Worm (Caenorhabditis elegans): ENCODE measurements around the gene rpl-35.

rpl-35 gene

DNA sequence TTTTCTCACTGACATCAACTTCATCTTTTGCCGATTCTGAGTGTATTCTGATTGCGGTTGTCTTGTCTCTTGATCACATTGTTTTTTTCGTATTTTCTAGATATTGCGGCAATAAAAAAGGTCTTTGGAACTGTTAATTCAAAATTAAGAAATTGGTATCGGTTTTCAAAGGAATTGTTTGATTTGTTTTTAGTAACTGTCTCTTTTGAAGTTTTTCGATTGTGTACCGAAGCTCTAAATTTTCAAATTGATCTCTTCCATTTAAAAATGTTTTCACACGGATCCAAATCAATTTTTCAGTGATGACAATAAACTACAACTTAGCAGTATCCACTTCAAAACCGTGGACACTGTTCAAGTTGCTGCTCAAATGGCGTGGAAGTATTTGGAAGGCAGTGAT, 45.8 kb downstream of the rpl-35 start, which contains the start of gene best-24:
Gene best-24 (plus strand): TSS at position 301 of the 400 bp plus-strand sequence.
- no peak for TF ChIP-seq nhr-76 (tag; optimal IDR thresholded peaks at IDR 0.05)
- no peak for TF ChIP-seq mep-1 (tag; optimal IDR thresholded peaks at IDR 0.05)
- no peak for TF ChIP-seq ceh-83 (GFP tag; optimal IDR thresholded peaks at IDR 0.05)
- TF ChIP-seq nhr-28 (tag; optimal IDR thresholded peaks at IDR 0.05) = no peak
- TF ChIP-seq unc-120 (tag; optimal IDR thresholded peaks at IDR 0.05; ENCODE audit: poor library complexity, severe bottlenecking) = no peak
- no peak for TF ChIP-seq unc-39 (tag; optimal IDR thresholded peaks at IDR 0.05)
- no peak for TF ChIP-seq lsy-2 (tag; optimal IDR thresholded peaks at IDR 0.05)
- TF ChIP-seq ceh-43 (GFP tag; optimal IDR thresholded peaks at IDR 0.05) = no peak
- no peak for TF ChIP-seq ceh-39 (tag; optimal IDR thresholded peaks at IDR 0.05)
- no peak for TF ChIP-seq lin-32 (GFP tag; optimal IDR thresholded peaks at IDR 0.05)
- TF ChIP-seq blmp-1 (tag; optimal IDR thresholded peaks at IDR 0.05) = no peak
- TF ChIP-seq unc-62 (GFP tag; optimal IDR thresholded peaks at IDR 0.05) = no peak
- no peak for TF ChIP-seq ces-1 (GFP tag; optimal IDR thresholded peaks at IDR 0.05)
- TF ChIP-seq bed-3 (GFP tag; optimal IDR thresholded peaks at IDR 0.05) = no peak
- no peak for TF ChIP-seq nhr-2 (tag; optimal IDR thresholded peaks at IDR 0.05)
- no peak for TF ChIP-seq zip-8 (tag; optimal IDR thresholded peaks at IDR 0.05)
- TF ChIP-seq elt-1 (tag; optimal IDR thresholded peaks at IDR 0.05; ENCODE audit: borderline replicate concordance, insufficient read depth) = no peak
- TF ChIP-seq snpc-4 (tag; optimal IDR thresholded peaks at IDR 0.05) = no peak
- TF ChIP-seq M03D4.4 (tag; optimal IDR thresholded peaks at IDR 0.05) = no peak
- TF ChIP-seq sptf-1 (tag; optimal IDR thresholded peaks at IDR 0.05) = no peak

ce11 chrIII:7903427-7903826, 48.5 kb downstream of the rpl-35 start:
- TF ChIP-seq lsy-2 (tag; optimal IDR thresholded peaks at IDR 0.05) (no peak), unc-39 (tag; optimal IDR thresholded peaks at IDR 0.05) (no peak), pha-4 (tag; optimal IDR thresholded peaks at IDR 0.05) (no peak), elt-1 (tag; optimal IDR thresholded peaks at IDR 0.05; ENCODE audit: borderline replicate concordance, insufficient read depth) (no peak), lin-13 (tag; optimal IDR thresholded peaks at IDR 0.05) (no peak), nhr-12 (tag; optimal IDR thresholded peaks at IDR 0.05) (no peak), mep-1 (tag; optimal IDR thresholded peaks at IDR 0.05) (no peak), nhr-28 (tag; optimal IDR thresholded peaks at IDR 0.05) (no peak), zip-8 (tag; optimal IDR thresholded peaks at IDR 0.05) (no peak), blmp-1 (tag; optimal IDR thresholded peaks at IDR 0.05) (no peak), ceh-43 (GFP tag; optimal IDR thresholded peaks at IDR 0.05) (no peak), nhr-2 (tag; optimal IDR thresholded peaks at IDR 0.05) (no peak), mls-2 (tag; optimal IDR thresholded peaks at IDR 0.05) (no peak), unc-120 (tag; optimal IDR thresholded peaks at IDR 0.05; ENCODE audit: poor library complexity, severe bottlenecking) (no peak)
